Worm (Caenorhabditis elegans) whole organism, L4 larva: ENCODE results near the gene srv-19.
A peak's percentile ranks its signal among the peaks of the same experiment; 100 is the strongest.

Source experiments
- D1046.2 ChIP-seq: fragments of 200-800 bp; sonication (Bioruptor generic); IDR thresholded peaks from 2 replicates; pipeline ENCODE4 v1.3.6; 2022; ENCODE audit warnings: missing genetic modification characterization, missing compliant biosample characterization
- F49E8.2 ChIP-seq: sonication (generic microtip); optimal IDR thresholded peaks from 2 replicates; lab custom pipeline; 2016; ENCODE audit warnings: missing compliant biosample characterization, mild to moderate bottlenecking, missing genetic modification characterization, borderline replicate concordance
- T20F7.1 ChIP-seq: fragments of 200-800 bp; sonication (Bioruptor generic); optimal IDR thresholded peaks from 2 replicates; lab custom pipeline; 2018; ENCODE audit warnings: mild to moderate bottlenecking, missing genetic modification characterization, missing compliant biosample characterization
- Y105C5A.15 ChIP-seq: fragments of 200-800 bp; sonication (Bioruptor generic); IDR thresholded peaks from 2 replicates; pipeline ENCODE4 v1.3.6; 2022; ENCODE audit warnings: missing genetic modification characterization, missing compliant biosample characterization
- Y48G9A.11 ChIP-seq: fragments of 200-800 bp; sonication (Bioruptor generic); IDR thresholded peaks from 2 replicates; pipeline ENCODE4 v1.3.6; 2022; ENCODE audit warnings: missing genetic modification reagents, missing genetic modification characterization, missing compliant biosample characterization
- Y5F2A.4 ChIP-seq: fragments of 200-800 bp; sonication (Bioruptor generic); optimal IDR thresholded peaks from 2 replicates; lab custom pipeline; 2018; ENCODE audit warnings: mild to moderate bottlenecking, missing genetic modification characterization, missing compliant biosample characterization
- aha-1 ChIP-seq: fragments of 150-350 bp; peaks from one replicate; lab custom pipeline; 2014; ENCODE audit warnings: missing biosample characterization, missing genetic modification characterization
- aly-2 ChIP-seq: sonication (generic microtip); optimal IDR thresholded peaks from 2 replicates; lab custom pipeline; 2018; ENCODE audit warnings: missing biosample characterization, missing genetic modification characterization
- attf-4 ChIP-seq: sonication (generic microtip); optimal IDR thresholded peaks from 3 replicates; lab custom pipeline; 2017; ENCODE audit warnings: missing biosample characterization, missing genetic modification characterization
- ceh-44 ChIP-seq: fragments of 200-800 bp; sonication (Bioruptor generic); IDR thresholded peaks from 2 replicates; pipeline ENCODE4 v1.3.6; 2022; ENCODE audit warnings: missing genetic modification reagents, missing genetic modification characterization, missing compliant biosample characterization
- ceh-82 ChIP-seq: sonication (generic microtip); optimal IDR thresholded peaks from 2 replicates; lab custom pipeline; 2017; ENCODE audit warnings: missing biosample characterization, missing genetic modification characterization
- dpl-1 ChIP-seq: fragments of 150-350 bp; optimal IDR thresholded peaks from 2 replicates; lab custom pipeline; 2014; ENCODE audit warnings: missing biosample characterization, missing genetic modification reagents, missing genetic modification characterization
- egl-27 ChIP-seq: sonication (generic microtip); optimal IDR thresholded peaks from 3 replicates; lab custom pipeline; 2017; ENCODE audit warnings: missing biosample characterization, missing genetic modification reagents, missing genetic modification characterization
- fkh-10 ChIP-seq: fragments of 150-350 bp; optimal IDR thresholded peaks from 2 replicates; lab custom pipeline; 2014; ENCODE audit warnings: missing biosample characterization, missing genetic modification reagents, missing genetic modification characterization
- fos-1 ChIP-seq: fragments of 150-350 bp; optimal IDR thresholded peaks from 2 replicates; lab custom pipeline; 2014; ENCODE audit warnings: missing biosample characterization, missing genetic modification characterization
- hlh-11 ChIP-seq: fragments of 200-800 bp; sonication (Bioruptor generic); optimal IDR thresholded peaks from 2 replicates; lab custom pipeline; 2018; ENCODE audit warnings: mild to moderate bottlenecking, missing genetic modification characterization, missing compliant biosample characterization
- hlh-30 ChIP-seq: sonication (generic microtip); optimal IDR thresholded peaks from 2 replicates; lab custom pipeline; 2017; ENCODE audit warnings: antibody characterized with exemption, mild to moderate bottlenecking, missing genetic modification characterization, missing compliant biosample characterization; ENCODE audit not compliant: insufficient read depth
- lin-1 ChIP-seq: fragments of 200-800 bp; sonication (Bioruptor generic); IDR thresholded peaks from 2 replicates; pipeline ENCODE4 v1.3.6; 2022; ENCODE audit warnings: missing genetic modification reagents, missing genetic modification characterization, missing compliant biosample characterization
- lin-13 ChIP-seq: fragments of 150-350 bp; optimal IDR thresholded peaks from 2 replicates; lab custom pipeline; 2014; ENCODE audit warnings: missing biosample characterization, missing genetic modification reagents, missing genetic modification characterization
- lin-38 ChIP-seq: fragments of 200-800 bp; sonication (Bioruptor generic); IDR thresholded peaks from 2 replicates; pipeline ENCODE4 v1.3.6; 2022; ENCODE audit warnings: missing genetic modification reagents, missing genetic modification characterization, missing compliant biosample characterization
- lsy-2 ChIP-seq, 2 experiments: fragments of 150-350 bp in 1 of 2; sonication (generic microtip) in 1 of 2; optimal IDR thresholded peaks; 2 replicates each; lab custom pipeline; 2014 to 2017; ENCODE audit warnings: missing biosample characterization in 2 of 2, missing genetic modification characterization in 2 of 2
- mep-1 ChIP-seq: fragments of 150-350 bp; sonication (generic microtip); optimal IDR thresholded peaks from 3 replicates; lab custom pipeline; 2014; ENCODE audit warnings: missing biosample characterization, missing genetic modification characterization
- mxl-2 ChIP-seq: fragments of 200-800 bp; sonication (Bioruptor generic); conservative IDR thresholded peaks from 2 replicates; pipeline ENCODE4 v1.3.6; 2022; ENCODE audit warnings: missing genetic modification reagents, missing genetic modification characterization, missing compliant biosample characterization
- nhr-48 ChIP-seq: sonication (generic microtip); optimal IDR thresholded peaks from 2 replicates; lab custom pipeline; 2016; ENCODE audit warnings: mild to moderate bottlenecking, missing genetic modification characterization, missing compliant biosample characterization
- nhr-6 ChIP-seq: fragments of 150-350 bp; optimal IDR thresholded peaks from 2 replicates; lab custom pipeline; 2014; ENCODE audit warnings: missing biosample characterization, missing genetic modification characterization
- pha-4 ChIP-seq, 2 experiments: fragments of 150-350 bp in 1 of 2; fragments of 200-800 bp in 1 of 2; sonication (Bioruptor generic) in 1 of 2; IDR thresholded peaks in 1 of 2; optimal IDR thresholded peaks in 1 of 2; 2 replicates each; pipeline versions ENCODE4 v1.3.6 to Lab custom; 2014 to 2022; ENCODE audit warnings: missing genetic modification characterization in 2 of 2, missing genetic modification reagents in 2 of 2, missing biosample characterization in 1 of 2, missing compliant biosample characterization in 1 of 2
- php-3 ChIP-seq: fragments of 200-800 bp; sonication (Bioruptor generic); IDR thresholded peaks from 2 replicates; pipeline ENCODE4 v1.3.6; 2022; ENCODE audit warnings: missing genetic modification reagents, missing genetic modification characterization, missing compliant biosample characterization
- pqm-1 ChIP-seq: sonication (generic microtip); optimal IDR thresholded peaks from 2 replicates; lab custom pipeline; 2017; ENCODE audit warnings: missing biosample characterization, missing genetic modification characterization
- saeg-2 ChIP-seq: fragments of 200-800 bp; sonication (Bioruptor generic); IDR thresholded peaks from 2 replicates; pipeline ENCODE4 v1.3.6; 2022; ENCODE audit warnings: missing genetic modification reagents, missing genetic modification characterization, missing compliant biosample characterization
- set-16 ChIP-seq: fragments of 200-800 bp; sonication (Bioruptor generic); IDR thresholded peaks from 2 replicates; pipeline ENCODE4 v1.3.6; 2022; ENCODE audit warnings: missing genetic modification reagents, missing genetic modification characterization, missing compliant biosample characterization
- snpc-1.2 ChIP-seq: fragments of 200-800 bp; sonication (Bioruptor generic); IDR thresholded peaks from 2 replicates; pipeline ENCODE4 v1.3.6; 2022; ENCODE audit warnings: missing genetic modification reagents, missing genetic modification characterization, missing compliant biosample characterization
- tra-1 ChIP-seq: fragments of 200-800 bp; sonication (Bioruptor generic); IDR thresholded peaks from 2 replicates; pipeline ENCODE4 v1.3.6; 2022; ENCODE audit warnings: missing genetic modification reagents, missing genetic modification characterization, missing compliant biosample characterization
- unc-62 ChIP-seq, 3 experiments: fragments of 150-350 bp in 1 of 3; sonication (generic microtip); optimal IDR thresholded peaks in 2 of 3; peaks in 1 of 3; 1 replicate in 1 of 3; 2 replicates in 2 of 3; lab custom pipeline; 2014 to 2017; ENCODE audit warnings: missing biosample characterization in 3 of 3, missing genetic modification characterization in 3 of 3, missing genetic modification reagents in 3 of 3, missing genotype in 1 of 3
- zip-2 ChIP-seq: fragments of 150-350 bp; optimal IDR thresholded peaks from 2 replicates; lab custom pipeline; 2014; ENCODE audit warnings: missing biosample characterization, missing genetic modification characterization
- ztf-11 ChIP-seq: fragments of 150-350 bp; optimal IDR thresholded peaks from 2 replicates; lab custom pipeline; 2014; ENCODE audit warnings: missing biosample characterization, missing genetic modification characterization
- ztf-7 ChIP-seq: fragments of 150-350 bp; optimal IDR thresholded peaks from 2 replicates; lab custom pipeline; 2014; ENCODE audit warnings: missing biosample characterization, missing genetic modification characterization

The srv-19 gene

DNA sequence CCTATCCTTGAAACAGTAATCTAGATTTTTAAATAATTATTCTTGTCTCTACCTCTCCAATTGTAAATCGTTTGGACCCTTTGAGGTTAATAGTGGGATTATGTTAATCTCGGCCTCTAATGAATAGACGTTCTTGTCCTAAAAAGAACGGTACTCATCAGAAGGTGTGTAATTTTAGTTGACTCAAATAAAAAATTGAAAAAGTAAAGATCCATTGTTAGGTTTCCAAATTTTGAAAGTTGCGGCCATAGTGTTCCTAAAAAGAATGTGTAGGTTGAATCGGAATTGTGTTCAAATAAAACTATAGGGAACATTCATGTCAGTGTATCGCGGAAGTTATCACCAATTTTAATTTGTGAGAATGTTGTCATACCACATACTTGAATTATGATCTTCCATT, 18.1 kb downstream of the srv-19 start:
- peak in 1 of 2 experiments; percentile 93 for TF ChIP-seq unc-62 (GFP tag; optimal IDR thresholded peaks at IDR 0.05 in 1 of 2; lab: Kevin White, UChicago)
- TF ChIP-seq unc-62 (tag; optimal IDR thresholded peaks at IDR 0.05; lab: Kevin White, UChicago): no peak
- no peak for TF ChIP-seq dpl-1 (GFP tag; lab: Kevin White, UChicago)

DNA sequence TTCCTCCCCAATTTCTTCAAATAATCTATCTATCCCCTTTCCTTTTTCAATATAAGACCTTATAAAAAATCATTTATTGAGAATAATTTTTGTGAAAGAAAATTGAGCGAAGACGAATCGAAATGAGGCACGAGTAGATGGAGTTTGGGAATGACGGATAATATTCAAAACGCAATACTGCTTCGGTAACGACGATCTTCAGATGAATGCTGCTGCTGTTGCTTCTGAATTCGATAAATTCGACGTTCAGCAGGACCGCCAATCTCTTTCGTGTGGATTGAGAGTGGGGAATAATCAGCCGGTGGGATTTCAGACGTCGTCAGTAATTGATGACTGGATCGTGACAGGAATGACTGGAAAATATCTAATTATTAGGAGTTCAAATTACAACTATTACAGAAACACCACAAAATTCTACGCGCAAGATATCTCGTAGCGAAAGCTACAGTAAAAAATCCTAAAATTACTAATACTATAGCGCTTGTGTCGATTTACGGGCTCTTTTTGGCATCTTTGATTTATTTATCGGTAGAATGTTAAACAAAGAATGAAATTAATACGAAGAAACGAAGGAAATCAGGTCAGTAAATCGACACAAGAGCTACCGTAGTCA, 22.9 kb downstream of the srv-19 start:
- TF ChIP-seq egl-27 (tag; lab: Kevin White, UChicago) (no peak), ztf-11 (tag; lab: Kevin White, UChicago) (no peak), unc-62 (GFP tag; optimal IDR thresholded peaks at IDR 0.05 in 1 of 2; lab: Kevin White, UChicago) (peak in 1 of 2 experiments; percentile 52), unc-62 (tag; optimal IDR thresholded peaks at IDR 0.05; lab: Kevin White, UChicago) (no peak), snpc-1.2 (peak; percentile 59; the same call in 1 of the 2 replicates), nhr-6 (tag; lab: Kevin White, UChicago) (no peak), Y48G9A.11 (GFP tag; lab: Robert Waterston, UW) (0 out of 2 replicates have a peak, but pooled peaks have one; percentile 9), lin-38 (peak; percentile 32; the same call in 1 of the 2 replicates), F49E8.2 (tag; lab: Kevin White, UChicago) (peak; percentile 58)

DNA sequence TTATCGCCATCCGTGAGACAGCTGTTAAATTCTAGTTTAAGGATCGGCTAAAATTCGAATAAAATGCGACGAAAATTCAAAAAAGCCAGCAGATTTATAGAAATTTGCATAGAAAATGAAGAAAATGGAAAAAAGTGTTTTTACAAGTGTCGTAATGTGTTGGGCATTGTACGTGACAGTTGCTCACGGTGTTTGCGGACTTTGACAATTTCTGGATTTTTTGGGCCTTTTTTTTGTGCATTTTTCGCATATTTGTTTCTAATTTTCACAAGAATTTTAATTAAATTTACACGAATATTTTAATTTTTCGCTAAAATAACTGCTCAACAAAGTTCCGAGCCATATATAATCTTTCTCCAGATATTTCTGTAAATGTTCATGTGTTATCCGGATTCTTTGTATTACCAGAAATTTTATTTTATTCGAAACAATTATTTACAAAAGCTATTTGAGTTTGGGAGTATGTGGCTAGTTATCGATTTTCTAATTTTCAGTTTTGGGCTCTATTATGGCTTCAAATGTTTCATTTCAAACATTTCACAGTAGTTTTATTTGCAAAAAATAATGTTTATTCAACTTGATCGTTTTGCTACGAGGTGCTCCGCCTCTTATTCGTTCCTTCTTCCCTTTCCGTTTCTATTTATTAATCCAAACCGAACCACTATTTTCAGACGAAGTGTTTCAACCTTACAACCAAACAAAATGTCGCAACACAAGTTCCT, 25.6 kb downstream of the srv-19 start, which contains the start of gene sams-3:
TSS of gene sams-3 (plus strand) at position 672 of the 722 bp plus-strand sequence.
- TF ChIP-seq snpc-1.2 (peak; percentile 62), zip-2 (tag; lab: Kevin White, UChicago) (no peak), hlh-30 (tag; lab: Kevin White, UChicago) (peak; percentile 7), ceh-82 (tag; lab: Kevin White, UChicago) (no peak), T20F7.1 (GFP tag; lab: Kevin White, UChicago) (no peak), dpl-1 (GFP tag; lab: Kevin White, UChicago) (peak; percentile 57), mep-1 (tag; lab: Kevin White, UChicago) (peak; percentile 36), lsy-2 (tag; optimal IDR thresholded peaks at IDR 0.05; lab: Kevin White, UChicago) (peak in 1 of 2 experiments; percentile 64), pha-4 (GFP tag; IDR thresholded peaks at IDR 0.05; lab: Robert Waterston, UW) (no peak), pha-4 (tag; optimal IDR thresholded peaks at IDR 0.05; lab: Kevin White, UChicago) (peak; percentile 25), lin-38 (peak; percentile 8; the same call in 1 of the 2 replicates)
- TF ChIP-seq, all 104 proteins: peak for 7

DNA sequence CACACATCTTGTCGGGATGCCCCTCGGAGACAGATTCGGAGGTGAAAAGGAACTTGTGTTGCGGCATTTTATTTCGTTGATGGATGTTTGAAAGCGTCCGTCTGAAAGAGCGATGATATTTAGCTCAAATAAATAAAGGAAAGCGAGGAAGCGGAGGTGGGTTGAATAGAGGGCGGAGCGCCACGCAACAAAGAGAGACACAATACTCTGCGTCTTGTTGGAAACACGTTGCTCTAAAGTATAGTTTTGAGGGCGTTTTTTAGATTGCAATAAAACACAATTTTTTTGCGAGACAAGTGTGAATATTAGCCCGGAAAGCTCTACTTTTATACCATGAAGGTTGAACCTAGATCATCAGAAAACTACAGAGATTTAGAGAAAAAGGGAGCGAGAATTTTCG, 27.5 kb downstream of the srv-19 start, which contains the start of gene sams-4:
TSS of gene sams-4 (minus strand) at position 101 of the 400 bp plus-strand sequence.
- TF ChIP-seq ceh-44 (GFP tag; lab: Robert Waterston, UW) (no peak), mxl-2 (GFP tag; lab: Robert Waterston, UW) (no peak), snpc-1.2 (no peak), fkh-10 (GFP tag; lab: Kevin White, UChicago) (no peak), nhr-48 (tag; lab: Kevin White, UChicago) (no peak), php-3 (no peak)
- TF ChIP-seq, all 104 proteins: peak for 0

DNA sequence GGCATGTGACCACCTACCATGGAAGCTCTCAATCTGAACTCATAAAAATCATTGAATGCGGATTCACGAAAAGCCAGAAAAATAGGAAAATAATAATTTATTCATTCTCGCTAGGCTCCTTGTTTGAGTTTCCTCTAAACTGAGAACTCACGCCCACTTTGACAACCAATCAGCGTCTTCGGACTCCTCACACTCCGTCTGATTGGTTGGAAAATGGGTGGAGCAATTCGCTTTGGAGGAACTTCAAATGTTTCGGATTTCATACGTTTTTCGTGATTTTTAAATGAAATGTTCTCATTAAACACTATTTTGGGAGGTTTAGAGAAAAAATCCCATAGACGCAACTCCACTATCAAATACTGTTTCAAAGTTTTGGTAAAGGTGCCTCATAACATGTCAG, 30.8 kb downstream of the srv-19 start:
- TF ChIP-seq mep-1 (tag; lab: Kevin White, UChicago): no peak
- peak; percentile 5 for TF ChIP-seq aha-1 (tag; lab: Kevin White, UChicago)

DNA sequence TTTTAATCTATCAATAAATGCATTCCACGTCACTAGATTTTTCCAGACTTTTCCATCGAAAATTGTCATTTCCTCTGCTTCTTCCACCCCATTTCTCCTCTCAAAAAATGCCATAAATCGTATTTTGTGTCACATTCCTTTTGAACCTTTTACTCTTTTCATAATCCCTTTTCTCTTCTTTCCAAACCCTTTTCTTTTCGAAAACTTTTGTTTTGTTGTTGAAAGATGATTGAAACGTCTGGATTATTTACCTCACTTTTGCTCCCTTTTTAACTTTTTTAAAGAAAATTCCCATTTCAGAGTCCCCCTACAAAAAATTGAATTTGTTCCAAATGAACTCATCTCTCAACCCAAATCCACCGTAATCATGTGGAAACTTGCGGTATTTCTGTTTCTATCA, 34.5 kb downstream of the srv-19 start, which contains the start of gene C06E7.2:
TSS of gene C06E7.2 (plus strand) at position 301 of the 400 bp plus-strand sequence.
- TF ChIP-seq hlh-30 (tag; lab: Kevin White, UChicago) (no peak), hlh-11 (tag; lab: Kevin White, UChicago) (no peak), ztf-7 (no peak), saeg-2 (GFP tag; lab: Robert Waterston, UW) (no peak), Y105C5A.15 (GFP tag; lab: Robert Waterston, UW) (no peak), aly-2 (tag; lab: Kevin White, UChicago) (no peak), unc-62 (GFP tag; optimal IDR thresholded peaks at IDR 0.05 in 1 of 2; lab: Kevin White, UChicago) (no peak), unc-62 (tag; optimal IDR thresholded peaks at IDR 0.05; lab: Kevin White, UChicago) (no peak), attf-4 (tag; lab: Kevin White, UChicago) (no peak), aha-1 (tag; lab: Kevin White, UChicago) (no peak), T20F7.1 (GFP tag; lab: Kevin White, UChicago) (no peak), Y5F2A.4 (no peak), fos-1 (tag; lab: Kevin White, UChicago) (no peak), tra-1 (GFP tag; lab: Robert Waterston, UW) (no peak), pqm-1 (tag; lab: Kevin White, UChicago) (no peak), lin-1 (GFP tag; lab: Robert Waterston, UW) (no peak), lin-13 (GFP tag; lab: Kevin White, UChicago) (no peak), set-16 (no peak), D1046.2 (GFP tag; lab: Robert Waterston, UW) (no peak)
